Fruit fly (Drosophila melanogaster): ENCODE data around the gene CG18545.

CG18545 gene

dm6 chr3R:10389877-10390468, 49.2 kb downstream of the CG18545 start:
- TF ChIP-seq Rel (GFP tag; optimal IDR thresholded peaks at IDR 0.05) (no peak), Rel (tag; optimal IDR thresholded peaks at IDR 0.05) (no peak), sage (GFP tag; optimal IDR thresholded peaks at IDR 0.05) (no peak), Abd-B (GFP tag; optimal IDR thresholded peaks at IDR 0.05) (no peak), Vsx2 (GFP tag; optimal IDR thresholded peaks at IDR 0.05; ENCODE audit: partially characterized antibody) (no peak), Hr78 (GFP tag; optimal IDR thresholded peaks at IDR 0.05) (no peak), dl (GFP tag; optimal IDR thresholded peaks at IDR 0.05; ENCODE audit: insufficient read depth in 1 of 2, partially characterized antibody in 2 of 2) (no peak), Hnf4 (GFP tag; optimal IDR thresholded peaks at IDR 0.05) (no peak), Dfd (GFP tag; optimal IDR thresholded peaks at IDR 0.05) (no peak), h (GFP tag; optimal IDR thresholded peaks at IDR 0.05) (no peak), CrebA (GFP tag; optimal IDR thresholded peaks at IDR 0.05; ENCODE audit: borderline replicate concordance) (no peak), Hr83 (GFP tag; optimal IDR thresholded peaks at IDR 0.05; ENCODE audit: poor library complexity, severe bottlenecking) (no peak)

- TF ChIP-seq dsf (GFP tag; optimal IDR thresholded peaks at IDR 0.05; ENCODE audit: borderline replicate concordance): no peak
- TF ChIP-seq Mio (GFP tag; optimal IDR thresholded peaks at IDR 0.05): no peak
- TF ChIP-seq Myc (optimal IDR thresholded peaks at IDR 0.05): no peak
- peak; percentile 67 for TF ChIP-seq brk (GFP tag; optimal IDR thresholded peaks at IDR 0.05)
- TF ChIP-seq Hr78 (GFP tag; optimal IDR thresholded peaks at IDR 0.05): no peak
- TF ChIP-seq tai (GFP tag; optimal IDR thresholded peaks at IDR 0.05): peak; percentile 49
- peak in 1 of 2 experiments; percentile 34 for TF ChIP-seq foxo (GFP tag; optimal IDR thresholded peaks at IDR 0.05)
- peak; percentile 28 for TF ChIP-seq Sp1 (GFP tag; optimal IDR thresholded peaks at IDR 0.05)
- no peak for TF ChIP-seq Vsx2 (GFP tag; optimal IDR thresholded peaks at IDR 0.05; ENCODE audit: partially characterized antibody)
- TF ChIP-seq fru (GFP tag; optimal IDR thresholded peaks at IDR 0.05): peak; percentile 39
- peak; percentile 45 for TF ChIP-seq CrebA (GFP tag; optimal IDR thresholded peaks at IDR 0.05; ENCODE audit: borderline replicate concordance)
- TF ChIP-seq Dfd (GFP tag; optimal IDR thresholded peaks at IDR 0.05): no peak
- peak; percentile 32 for TF ChIP-seq CG9705 (GFP tag; optimal IDR thresholded peaks at IDR 0.05)
- no peak for TF ChIP-seq Abd-B (GFP tag; optimal IDR thresholded peaks at IDR 0.05)
- no peak for TF ChIP-seq dl (GFP tag; optimal IDR thresholded peaks at IDR 0.05; ENCODE audit: insufficient read depth in 1 of 2, partially characterized antibody in 2 of 2)
- no peak for TF ChIP-seq dmrt93B (GFP tag; optimal IDR thresholded peaks at IDR 0.05)
- peak; percentile 7 for TF ChIP-seq ey (GFP tag; optimal IDR thresholded peaks at IDR 0.05)
- TF ChIP-seq jim (GFP tag; optimal IDR thresholded peaks at IDR 0.05): no peak
- TF ChIP-seq Rel (GFP tag; optimal IDR thresholded peaks at IDR 0.05): peak; percentile 42
- peak; percentile 78 for TF ChIP-seq Rel (tag; optimal IDR thresholded peaks at IDR 0.05)
- TF ChIP-seq h (GFP tag; optimal IDR thresholded peaks at IDR 0.05): peak; percentile 87
- TF ChIP-seq CG32264 (GFP tag; optimal IDR thresholded peaks at IDR 0.05): peak; percentile 55
- TF ChIP-seq pan (optimal IDR thresholded peaks at IDR 0.05): no peak
- no peak for TF ChIP-seq GATAd (GFP tag; optimal IDR thresholded peaks at IDR 0.05)
- peak; percentile 73 for TF ChIP-seq br (GFP tag; optimal IDR thresholded peaks at IDR 0.05)
- TF ChIP-seq OdsH (GFP tag; optimal IDR thresholded peaks at IDR 0.05): peak; percentile 58
- TF ChIP-seq Hr83 (GFP tag; optimal IDR thresholded peaks at IDR 0.05; ENCODE audit: poor library complexity, severe bottlenecking): peak; percentile 88
- peak; percentile 23 for TF ChIP-seq HLH106 (tag; optimal IDR thresholded peaks at IDR 0.05)
- peak; percentile 64 for TF ChIP-seq Hnf4 (GFP tag; optimal IDR thresholded peaks at IDR 0.05)
- TF ChIP-seq Dif (GFP tag; optimal IDR thresholded peaks at IDR 0.05; ENCODE audit: partially characterized antibody): no peak
- TF ChIP-seq sage (GFP tag; optimal IDR thresholded peaks at IDR 0.05): peak; percentile 71
- TF ChIP-seq Jra (GFP tag; optimal IDR thresholded peaks at IDR 0.05): peak; percentile 53
- TF ChIP-seq N (GFP tag; optimal IDR thresholded peaks at IDR 0.05): no peak
- TF ChIP-seq psq (GFP tag; optimal IDR thresholded peaks at IDR 0.05): peak; percentile 36
- TF ChIP-seq woc (GFP tag; optimal IDR thresholded peaks at IDR 0.05): no peak
- TF ChIP-seq rgr (GFP tag; optimal IDR thresholded peaks at IDR 0.05): peak; percentile 56
- no peak for TF ChIP-seq lola (GFP tag; optimal IDR thresholded peaks at IDR 0.05)
- no peak for TF ChIP-seq usp (GFP tag; optimal IDR thresholded peaks at IDR 0.05)
- no peak for TF ChIP-seq sv (GFP tag; optimal IDR thresholded peaks at IDR 0.05)
These were observed 50.2 kb downstream of the CG18545 start for dm6 chr3R:10390914-10391377.

Data from whole organism, wandering third instar larva.